Fruit fly (Drosophila melanogaster) S2 (cell line): ENCODE data around the gene CG4914.

Source experiments
- CG8478 ChIP-seq: fragments of >200 bp; optimal IDR thresholded peaks from 2 replicates; lab custom pipeline; 2018
- CTCF ChIP-seq, 2 experiments: fragments of >200 bp; optimal IDR thresholded peaks; 2 replicates each; lab custom pipeline; 2018

- TF ChIP-seq CTCF (optimal IDR thresholded peaks at IDR 0.05; lab: Kevin White, UChicago) (no peak), CG8478 (lab: Kevin White, UChicago) (no peak)
Measured at dm6 chr3L:14639778-14640177, 38.2 kb downstream of the CG4914 start.
